Worm (Caenorhabditis elegans) whole organism, young adult: ENCODE data around the gene hrg-6.

Source experiments
- B0019.2 ChIP-seq: fragments of 200-800 bp; sonication (Bioruptor generic); conservative IDR thresholded peaks from 2 replicates; pipeline ENCODE4 v1.3.6; 2022; ENCODE audit warnings: missing genetic modification reagents, missing genetic modification characterization, missing compliant biosample characterization
- F10E7.11 ChIP-seq: sonication (generic microtip); optimal IDR thresholded peaks from 2 replicates; lab custom pipeline; 2017; ENCODE audit warnings: mild to moderate bottlenecking, missing genetic modification characterization, moderate library complexity, missing compliant biosample characterization
- F22D6.2 ChIP-seq: sonication (generic microtip); optimal IDR thresholded peaks from 2 replicates; lab custom pipeline; 2016; ENCODE audit warnings: mild to moderate bottlenecking, missing genetic modification characterization, missing compliant biosample characterization
- F23B12.7 ChIP-seq: sonication (generic microtip); optimal IDR thresholded peaks from 2 replicates; lab custom pipeline; 2017; ENCODE audit warnings: missing genetic modification characterization, mild to moderate bottlenecking, missing compliant biosample characterization, antibody characterized with exemption, moderate library complexity; ENCODE audit not compliant: insufficient read depth
- F33H1.4 ChIP-seq: fragments of 200-800 bp; sonication (Bioruptor generic); IDR thresholded peaks from 2 replicates; pipeline ENCODE4 v1.3.6; 2022; ENCODE audit warnings: missing genetic modification reagents, missing genetic modification characterization, missing compliant biosample characterization
- F37B4.10 ChIP-seq: fragments of 200-800 bp; sonication (Bioruptor generic); IDR thresholded peaks from 2 replicates; pipeline ENCODE4 v1.3.6; 2022; ENCODE audit warnings: missing genetic modification characterization, missing compliant biosample characterization
- F57A8.1 ChIP-seq: fragments of 200-800 bp; sonication (Bioruptor generic); optimal IDR thresholded peaks from 2 replicates; lab custom pipeline; 2018; ENCODE audit warnings: mild to moderate bottlenecking, missing genetic modification characterization, moderate library complexity, missing compliant biosample characterization
- K11D2.4 ChIP-seq: fragments of 200-800 bp; sonication (Bioruptor generic); IDR thresholded peaks from 2 replicates; pipeline ENCODE4 v1.3.6; 2022; ENCODE audit warnings: missing genetic modification reagents, missing genetic modification characterization, missing compliant biosample characterization
- T26A5.8 ChIP-seq: sonication (generic microtip); optimal IDR thresholded peaks from 2 replicates; lab custom pipeline; 2016; ENCODE audit warnings: missing genetic modification characterization, missing compliant biosample characterization
- Y67H2A.10 ChIP-seq: fragments of 200-800 bp; sonication (Bioruptor generic); conservative IDR thresholded peaks from 2 replicates; pipeline ENCODE4 v1.3.6; 2022; ENCODE audit warnings: missing genetic modification reagents, missing genetic modification characterization, missing compliant biosample characterization
- Y79H2A.3 ChIP-seq: fragments of 200-800 bp; sonication (Bioruptor generic); conservative IDR thresholded peaks from 2 replicates; pipeline ENCODE4 v1.3.6; 2022; ENCODE audit warnings: missing genetic modification reagents, missing genetic modification characterization, missing compliant biosample characterization
- ZK185.1 ChIP-seq: sonication (generic microtip); optimal IDR thresholded peaks from 2 replicates; lab custom pipeline; 2016; ENCODE audit warnings: mild to moderate bottlenecking, missing genetic modification characterization, missing compliant biosample characterization; ENCODE audit not compliant: poor library complexity, severe bottlenecking
- ama-1 ChIP-seq, 3 experiments: fragments of 150-350 bp in 1 of 3; sonication (generic microtip) in 2 of 3; optimal IDR thresholded peaks; 2 replicates each; lab custom pipeline; 2014 to 2018; ENCODE audit warnings: missing biosample characterization in 2 of 3, missing genetic modification characterization in 2 of 3, missing genetic modification reagents in 2 of 3
- aptf-3 ChIP-seq: fragments of 200-800 bp; sonication (Bioruptor generic); IDR thresholded peaks from 2 replicates; pipeline ENCODE4 v1.3.6; 2022; ENCODE audit warnings: missing genetic modification characterization, missing compliant biosample characterization
- attf-3 ChIP-seq: fragments of 200-800 bp; sonication (Bioruptor generic); conservative IDR thresholded peaks from 2 replicates; pipeline ENCODE4 v1.3.6; 2022; ENCODE audit warnings: missing genetic modification reagents, missing genetic modification characterization, missing compliant biosample characterization
- bed-1 ChIP-seq: fragments of 200-800 bp; sonication (Bioruptor generic); IDR thresholded peaks from 2 replicates; pipeline ENCODE4 v1.3.6; 2022; ENCODE audit warnings: missing genetic modification reagents, missing genetic modification characterization, missing compliant biosample characterization
- ceh-58 ChIP-seq: fragments of 200-800 bp; sonication (Bioruptor generic); IDR thresholded peaks from 2 replicates; pipeline ENCODE4 v1.3.6; 2022; ENCODE audit warnings: missing genetic modification characterization, missing compliant biosample characterization
- chd-7 ChIP-seq: sonication (generic microtip); optimal IDR thresholded peaks from 2 replicates; lab custom pipeline; 2016; ENCODE audit warnings: mild to moderate bottlenecking, missing genetic modification characterization, moderate library complexity, missing compliant biosample characterization
- dpff-1 ChIP-seq: sonication (generic microtip); optimal IDR thresholded peaks from 2 replicates; lab custom pipeline; 2017; ENCODE audit warnings: mild to moderate bottlenecking, missing genetic modification characterization, missing compliant biosample characterization
- dpl-1 ChIP-seq: fragments of 150-350 bp; optimal IDR thresholded peaks from 2 replicates; lab custom pipeline; 2014; ENCODE audit warnings: missing biosample characterization, missing genetic modification reagents, missing genetic modification characterization
- him-1 ChIP-seq: sonication (generic microtip); optimal IDR thresholded peaks from 2 replicates; lab custom pipeline; 2016; ENCODE audit warnings: missing genotype, missing genetic modification reagents, missing genetic modification characterization, missing compliant biosample characterization
- hlh-26 ChIP-seq: fragments of 200-800 bp; sonication (Bioruptor generic); conservative IDR thresholded peaks from 2 replicates; pipeline ENCODE4 v1.3.6; 2022; ENCODE audit warnings: missing genetic modification reagents, missing genetic modification characterization, missing compliant biosample characterization
- hmg-20 ChIP-seq: fragments of 200-800 bp; sonication (Bioruptor generic); IDR thresholded peaks from 2 replicates; pipeline ENCODE4 v1.3.6; 2022; ENCODE audit warnings: missing genetic modification reagents, missing genetic modification characterization, missing compliant biosample characterization
- lag-1 ChIP-seq: fragments of 200-800 bp; sonication (Bioruptor generic); IDR thresholded peaks from 2 replicates; pipeline ENCODE4 v1.3.6; 2022; ENCODE audit warnings: missing genetic modification reagents, missing genetic modification characterization, missing compliant biosample characterization
- lin-40 ChIP-seq: sonication (generic microtip); optimal IDR thresholded peaks from 2 replicates; lab custom pipeline; 2016; ENCODE audit warnings: missing genetic modification characterization, mild to moderate bottlenecking, missing compliant biosample characterization, missing genotype, missing genetic modification reagents
- lsl-1 ChIP-seq: fragments of 200-800 bp; sonication (Bioruptor generic); optimal IDR thresholded peaks from 2 replicates; lab custom pipeline; 2018; ENCODE audit warnings: mild to moderate bottlenecking, missing genetic modification characterization, moderate library complexity, missing compliant biosample characterization
- madf-10 ChIP-seq: sonication (generic microtip); optimal IDR thresholded peaks from 2 replicates; lab custom pipeline; 2016; ENCODE audit warnings: mild to moderate bottlenecking, missing genetic modification characterization, missing compliant biosample characterization
- madf-3 ChIP-seq: fragments of 200-800 bp; sonication (Bioruptor generic); IDR thresholded peaks from 2 replicates; pipeline ENCODE4 v1.3.6; 2022; ENCODE audit warnings: missing genetic modification reagents, missing genetic modification characterization, missing compliant biosample characterization
- madf-6 ChIP-seq: fragments of 200-800 bp; sonication (Bioruptor generic); IDR thresholded peaks from 2 replicates; pipeline ENCODE4 v1.3.6; 2022; ENCODE audit warnings: missing genetic modification reagents, missing genetic modification characterization, missing compliant biosample characterization
- madf-8 ChIP-seq: fragments of 200-800 bp; sonication (Bioruptor generic); conservative IDR thresholded peaks from 2 replicates; pipeline ENCODE4 v1.3.6; 2022; ENCODE audit warnings: missing genetic modification reagents, missing genetic modification characterization, missing compliant biosample characterization
- mcd-1 ChIP-seq: fragments of 200-800 bp; sonication (Bioruptor generic); IDR thresholded peaks from 2 replicates; pipeline ENCODE4 v1.3.6; 2022; ENCODE audit warnings: missing genetic modification reagents, missing genetic modification characterization, missing compliant biosample characterization
- nfya-1 ChIP-seq: sonication (generic microtip); optimal IDR thresholded peaks from 2 replicates; lab custom pipeline; 2017; ENCODE audit warnings: antibody characterized with exemption, missing compliant biosample characterization, missing genetic modification characterization, borderline replicate concordance; ENCODE audit not compliant: insufficient read depth
- nfya-2 ChIP-seq: fragments of 200-800 bp; sonication (Bioruptor generic); IDR thresholded peaks from 2 replicates; pipeline ENCODE4 v1.3.6; 2022; ENCODE audit warnings: missing genetic modification reagents, missing genetic modification characterization, missing compliant biosample characterization
- nfyb-1 ChIP-seq: fragments of 200-800 bp; sonication (Bioruptor generic); IDR thresholded peaks from 2 replicates; pipeline ENCODE4 v1.3.6; 2022; ENCODE audit warnings: missing genetic modification reagents, missing genetic modification characterization, missing compliant biosample characterization
- nhr-120 ChIP-seq: fragments of 200-800 bp; sonication (Bioruptor generic); IDR thresholded peaks from 2 replicates; pipeline ENCODE4 v1.3.6; 2022; ENCODE audit warnings: missing genetic modification characterization, missing compliant biosample characterization
- nhr-27 ChIP-seq: fragments of 200-800 bp; sonication (Bioruptor generic); optimal IDR thresholded peaks from 2 replicates; lab custom pipeline; 2018; ENCODE audit warnings: mild to moderate bottlenecking, missing genetic modification characterization, moderate library complexity, missing compliant biosample characterization
- pbrm-1 ChIP-seq: fragments of 200-800 bp; sonication (Bioruptor generic); IDR thresholded peaks from 2 replicates; pipeline ENCODE4 v1.3.6; 2022; ENCODE audit warnings: missing genetic modification reagents, missing genetic modification characterization, missing compliant biosample characterization
- rec-8 ChIP-seq, 2 experiments: sonication (generic microtip); optimal IDR thresholded peaks; 2 replicates each; lab custom pipeline; 2016; ENCODE audit warnings: mild to moderate bottlenecking in 2 of 2, missing genetic modification characterization in 2 of 2, missing genetic modification reagents in 2 of 2, missing genotype in 2 of 2, missing biosample characterization in 1 of 2, missing compliant biosample characterization in 1 of 2, moderate library complexity in 1 of 2
- snpc-3.4 ChIP-seq: sonication (generic microtip); optimal IDR thresholded peaks from 2 replicates; lab custom pipeline; 2017; ENCODE audit warnings: missing genetic modification characterization, mild to moderate bottlenecking, missing compliant biosample characterization, antibody characterized with exemption, moderate library complexity, missing genotype, missing genetic modification reagents
- somi-1 ChIP-seq: fragments of 200-800 bp; sonication (Bioruptor generic); optimal IDR thresholded peaks from 2 replicates; lab custom pipeline; 2018; ENCODE audit warnings: mild to moderate bottlenecking, missing genetic modification characterization, missing compliant biosample characterization
- tbp1 ChIP-seq: fragments of 200-800 bp; sonication (Bioruptor generic); optimal IDR thresholded peaks from 2 replicates; lab custom pipeline; 2018; ENCODE audit warnings: mild to moderate bottlenecking, missing genetic modification characterization, missing compliant biosample characterization
- xnd-1 ChIP-seq: sonication (generic microtip); optimal IDR thresholded peaks from 2 replicates; lab custom pipeline; 2016; ENCODE audit warnings: missing genotype, missing genetic modification reagents, missing genetic modification characterization, missing compliant biosample characterization
- zfh-2 ChIP-seq: fragments of 200-800 bp; sonication (Bioruptor generic); conservative IDR thresholded peaks from 2 replicates; pipeline ENCODE4 v1.3.6; 2022; ENCODE audit warnings: missing genetic modification reagents, missing genetic modification characterization, missing compliant biosample characterization
- ztf-22 ChIP-seq: fragments of 200-800 bp; sonication (Bioruptor generic); optimal IDR thresholded peaks from 2 replicates; lab custom pipeline; 2018; ENCODE audit warnings: mild to moderate bottlenecking, missing genetic modification characterization, moderate library complexity, missing compliant biosample characterization
- ztf-28 ChIP-seq: fragments of 200-800 bp; sonication (Bioruptor generic); IDR thresholded peaks from 2 replicates; pipeline ENCODE4 v1.3.6; 2022; ENCODE audit warnings: missing genetic modification reagents, missing genetic modification characterization, missing compliant biosample characterization
- ztf-6 ChIP-seq: fragments of 200-800 bp; sonication (Bioruptor generic); IDR thresholded peaks from 2 replicates; pipeline ENCODE4 v1.3.6; 2022; ENCODE audit warnings: missing genetic modification reagents, missing genetic modification characterization, missing compliant biosample characterization

hrg-6 gene

ce11 chrIV:11032288-11032687 lies at the start of gene hrg-6:
Gene hrg-6, plus strand, starts transcription at chrIV:11032588.
- TF ChIP-seq nfya-2 (GFP tag; lab: Robert Waterston, UW) (no peak), F37B4.10 (GFP tag; lab: Robert Waterston, UW) (no peak), K11D2.4 (GFP tag; lab: Robert Waterston, UW) (no peak), nhr-27 (no peak), F33H1.4 (GFP tag; lab: Robert Waterston, UW) (no peak)

- TF ChIP-seq ama-1 (optimal IDR thresholded peaks at IDR 0.05; lab: Kevin White, UChicago) (no peak), ama-1 (GFP tag; optimal IDR thresholded peaks at IDR 0.05; lab: Kevin White, UChicago) (no peak), xnd-1 (peak; percentile 84), dpl-1 (no peak), lsl-1 (GFP tag; lab: Kevin White, UChicago) (peak; percentile 84), him-1 (no peak), chd-7 (tag; lab: Kevin White, UChicago) (no peak), ceh-58 (GFP tag; lab: Robert Waterston, UW) (no peak), madf-10 (tag; lab: Kevin White, UChicago) (no peak), nfyb-1 (no peak), madf-8 (GFP tag; lab: Robert Waterston, UW) (peak; percentile 96), madf-6 (peak; percentile 98), B0019.2 (no peak), F22D6.2 (tag; lab: Kevin White, UChicago) (no peak), Y79H2A.3 (GFP tag; lab: Robert Waterston, UW) (no peak), dpff-1 (no peak), ZK185.1 (tag; lab: Kevin White, UChicago) (no peak), nhr-27 (no peak), attf-3 (GFP tag; lab: Robert Waterston, UW) (no peak), F33H1.4 (GFP tag; lab: Robert Waterston, UW) (peak; percentile 71), lag-1 (GFP tag; lab: Robert Waterston, UW) (no peak), bed-1 (GFP tag; lab: Robert Waterston, UW) (no peak), aptf-3 (GFP tag; lab: Robert Waterston, UW) (no peak), hmg-20 (no peak), madf-3 (GFP tag; lab: Robert Waterston, UW) (no peak), F23B12.7 (tag; lab: Kevin White, UChicago) (no peak), K11D2.4 (GFP tag; lab: Robert Waterston, UW) (no peak), mcd-1 (no peak), ztf-6 (no peak), tbp1 (GFP tag; lab: Kevin White, UChicago) (no peak), hlh-26 (GFP tag; lab: Robert Waterston, UW) (no peak), nfya-1 (no peak), T26A5.8 (tag; lab: Kevin White, UChicago) (no peak), pbrm-1 (GFP tag; lab: Robert Waterston, UW) (no peak), ztf-22 (GFP tag; lab: Kevin White, UChicago) (no peak), F10E7.11 (tag; lab: Kevin White, UChicago) (no peak), F57A8.1 (GFP tag; lab: Kevin White, UChicago) (no peak), zfh-2 (GFP tag; lab: Robert Waterston, UW) (no peak), somi-1 (no peak), rec-8 (tag; optimal IDR thresholded peaks at IDR 0.05; lab: Kevin White, UChicago) (no peak), snpc-3.4 (tag; lab: Kevin White, UChicago) (no peak), ztf-28 (GFP tag; lab: Robert Waterston, UW) (no peak), nhr-120 (GFP tag; lab: Robert Waterston, UW) (no peak), lin-40 (tag; lab: Kevin White, UChicago) (no peak), Y67H2A.10 (GFP tag; lab: Robert Waterston, UW) (no peak), nfya-2 (GFP tag; lab: Robert Waterston, UW) (no peak)
Measured at ce11 chrIV:10985568-10986035, 46.8 kb upstream of the hrg-6 start, which contains the start of gene cyb-2.1. Gene cyb-2.1, plus strand, starts transcription at chrIV:10985985.
